Worm (Caenorhabditis elegans): Measurements from ENCODE around the gene Y38A10A.11.
A peak's percentile ranks its signal among the peaks of the same experiment; 100 is the strongest.
"Not testable (repeated sequence)": the region's sequence is repeated elsewhere in the genome, so short reads cannot be mapped to it uniquely, and the experiment has no call there.

Y38A10A.11 gene

DNA sequence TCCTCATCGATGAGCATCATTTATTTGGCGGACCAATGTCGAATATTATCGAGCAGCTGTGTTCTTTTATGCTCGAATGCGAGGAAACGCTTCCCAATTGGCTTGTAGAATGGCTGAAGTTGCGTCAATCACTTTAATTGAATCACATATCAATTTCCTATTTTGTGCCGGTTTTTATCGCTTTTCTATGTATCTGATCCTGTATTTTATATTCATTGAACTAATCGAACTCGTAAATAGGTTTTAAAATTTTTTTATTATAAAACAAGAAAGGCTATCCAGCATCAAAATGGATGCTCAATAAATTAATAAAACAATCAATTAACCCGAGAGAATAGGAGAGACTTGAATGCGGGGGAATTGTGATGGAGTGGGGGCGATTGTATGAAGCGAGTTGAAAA lies 4.6 kb downstream of the Y38A10A.11 start:
- TF ChIP-seq B0310.2 (tag; optimal IDR thresholded peaks at IDR 0.05) (peak; percentile 23), tbx-37 (GFP tag; conservative IDR thresholded peaks at IDR 0.05) (no peak), tra-4 (tag; optimal IDR thresholded peaks at IDR 0.05) (no peak)

DNA sequence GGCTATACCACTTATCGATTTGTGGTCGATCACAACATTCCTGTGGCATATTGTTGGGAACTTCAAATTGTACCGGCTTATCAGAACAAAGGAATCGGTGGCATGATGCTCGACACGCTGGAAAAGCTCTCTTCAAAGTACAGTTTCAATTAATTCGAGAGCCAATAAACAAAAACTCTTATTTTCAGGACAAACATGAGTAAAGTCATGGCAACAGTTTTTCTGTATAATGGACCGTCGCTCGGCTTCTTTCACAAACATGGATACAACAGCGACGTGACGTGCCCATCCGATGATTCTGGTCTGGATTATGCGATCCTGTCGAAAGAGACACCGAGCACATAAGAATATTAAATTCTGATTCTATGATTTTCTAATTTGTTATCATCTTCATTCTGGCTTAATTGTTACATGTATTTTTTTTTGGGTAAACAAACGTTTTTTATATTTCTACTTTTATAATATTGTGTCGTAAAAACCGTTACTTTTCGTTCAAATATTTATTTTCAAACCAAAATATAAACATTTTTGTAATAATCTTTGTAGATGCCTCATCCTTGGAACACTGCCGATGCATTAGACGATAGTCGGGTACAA lies 6.7 kb downstream of the Y38A10A.11 start, which contains the start of gene smut-1:
TSS of gene smut-1 (plus strand) at position 547 of the 597 bp plus-strand sequence.
- TF ChIP-seq ceh-13 (GFP tag; optimal IDR thresholded peaks at IDR 0.05) (no peak), scrt-1 (GFP tag; IDR thresholded peaks at IDR 0.05) (no peak), ets-7 (tag; optimal IDR thresholded peaks at IDR 0.05) (no peak), sea-1 (GFP tag; conservative IDR thresholded peaks at IDR 0.05) (no peak), tbx-11 (GFP tag; IDR thresholded peaks at IDR 0.05) (no peak), B0310.2 (tag; optimal IDR thresholded peaks at IDR 0.05) (no peak), hnd-1 (tag; optimal IDR thresholded peaks at IDR 0.05) (no peak), ama-1 (optimal IDR thresholded peaks at IDR 0.05) (no peak), flt-1 (GFP tag; IDR thresholded peaks at IDR 0.05) (no peak), tra-4 (tag; optimal IDR thresholded peaks at IDR 0.05) (no peak), hmbx-1 (tag; optimal IDR thresholded peaks at IDR 0.05) (no peak), ceh-36 (tag; optimal IDR thresholded peaks at IDR 0.05) (no peak)

DNA sequence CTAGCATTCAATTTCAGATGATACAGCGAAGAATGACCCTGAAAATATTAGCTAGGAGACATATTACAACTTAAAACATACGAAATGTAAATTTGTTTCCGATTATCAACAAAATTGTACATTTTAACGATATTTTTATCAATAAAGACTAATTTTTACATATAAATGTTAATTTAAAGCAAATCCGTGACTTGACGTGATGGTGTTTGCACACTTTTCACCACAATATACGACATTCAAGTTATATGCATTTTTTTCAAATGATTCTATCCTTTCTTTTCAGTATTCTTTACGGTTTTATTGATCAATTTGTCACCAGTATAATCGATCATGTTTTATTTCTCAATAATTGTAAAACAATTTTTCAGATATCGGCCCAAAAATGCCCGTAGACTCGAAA lies 7.5 kb downstream of the Y38A10A.11 start, which contains the start of gene Y38A10A.7:
TSS of gene Y38A10A.7 (plus strand) at position 369 of the 400 bp plus-strand sequence.
- TF ChIP-seq aly-1 (tag; optimal IDR thresholded peaks at IDR 0.05) (no peak), pes-1 (GFP tag; IDR thresholded peaks at IDR 0.05) (no peak), sea-1 (GFP tag; conservative IDR thresholded peaks at IDR 0.05) (no peak), flt-1 (GFP tag; IDR thresholded peaks at IDR 0.05) (no peak), tbx-37 (GFP tag; conservative IDR thresholded peaks at IDR 0.05) (no peak), hnd-1 (tag; optimal IDR thresholded peaks at IDR 0.05) (no peak), F13C5.2 (tag; optimal IDR thresholded peaks at IDR 0.05) (no peak), scrt-1 (GFP tag; IDR thresholded peaks at IDR 0.05) (no peak), ets-7 (tag; optimal IDR thresholded peaks at IDR 0.05) (no peak), B0310.2 (tag; optimal IDR thresholded peaks at IDR 0.05) (no peak), hmbx-1 (tag; optimal IDR thresholded peaks at IDR 0.05) (no peak), ama-1 (optimal IDR thresholded peaks at IDR 0.05) (no peak)

DNA sequence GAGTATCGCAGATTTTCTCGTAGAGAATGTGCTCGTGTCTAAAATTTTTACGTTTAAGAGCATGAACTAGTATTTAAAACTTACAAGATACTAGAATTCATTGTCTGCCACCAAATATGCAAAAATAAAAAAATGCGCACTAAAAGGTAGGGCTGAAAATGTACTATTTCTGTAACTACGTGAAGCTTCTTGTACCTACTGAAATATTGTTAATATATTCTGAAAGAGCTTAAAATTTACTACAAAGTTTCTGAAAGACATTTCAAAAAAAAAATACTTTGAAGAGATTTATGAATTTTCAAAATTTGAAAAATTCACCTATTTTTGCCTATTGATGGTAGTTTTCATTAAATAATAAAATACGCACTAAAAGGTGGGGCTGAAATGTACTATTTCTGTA lies 33.4 kb downstream of the Y38A10A.11 start, which contains the start of gene fbxa-214:
TSS of gene fbxa-214 (minus strand) at position 101 of the 400 bp plus-strand sequence.
- not testable (repeated sequence) for TF ChIP-seq ceh-13 (GFP tag; optimal IDR thresholded peaks at IDR 0.05); ets-7 (tag; optimal IDR thresholded peaks at IDR 0.05); pes-1 (GFP tag; IDR thresholded peaks at IDR 0.05)

DNA sequence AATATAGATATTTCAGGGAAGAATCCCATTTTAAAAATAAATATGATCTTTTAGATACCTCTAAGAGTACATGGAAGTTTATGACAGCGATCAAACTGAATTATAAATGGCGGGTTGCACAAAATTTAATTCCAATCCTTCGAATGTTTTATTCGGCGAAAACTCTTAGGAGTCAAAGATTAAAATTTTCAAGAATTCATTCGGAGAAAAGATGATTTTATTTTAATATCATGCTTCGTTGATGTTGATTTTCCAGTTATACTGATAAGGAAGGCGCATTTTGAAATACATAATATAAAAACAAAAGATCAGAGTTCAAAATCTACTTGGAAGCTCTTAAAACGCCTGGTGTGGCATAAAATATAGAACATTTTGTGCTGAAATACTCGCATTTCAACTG lies 36.2 kb downstream of the Y38A10A.11 start, which contains the start of gene srh-10:
TSS of gene srh-10 (minus strand) at position 29 of the 400 bp plus-strand sequence.
- no peak for TF ChIP-seq sea-1 (GFP tag; conservative IDR thresholded peaks at IDR 0.05)
- TF ChIP-seq hnd-1 (tag; optimal IDR thresholded peaks at IDR 0.05) = no peak
- TF ChIP-seq tbx-11 (GFP tag; IDR thresholded peaks at IDR 0.05) = no peak
- TF ChIP-seq ama-1 (optimal IDR thresholded peaks at IDR 0.05) = no peak

DNA sequence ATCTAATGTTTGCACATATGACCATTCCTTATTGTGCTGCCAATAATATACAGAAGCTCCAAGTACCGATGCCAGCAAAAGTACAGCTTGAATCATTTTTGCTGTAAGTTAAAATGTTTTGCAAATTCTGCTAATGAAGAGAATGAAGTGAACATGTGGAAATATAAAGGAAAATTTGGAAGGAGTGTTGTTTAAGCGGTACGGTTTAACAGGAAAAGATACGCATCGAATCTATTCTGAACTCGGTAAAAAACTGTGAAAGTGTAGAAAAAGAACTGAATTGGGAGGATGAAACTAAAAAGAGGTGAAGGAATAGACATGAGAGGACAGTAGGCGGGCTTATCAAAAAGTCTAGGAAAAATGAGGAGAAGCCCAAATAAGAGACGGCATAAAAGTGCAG lies 40.0 kb downstream of the Y38A10A.11 start, which contains the start of gene Y38A10A.2:
TSS of gene Y38A10A.2 (minus strand) at position 101 of the 400 bp plus-strand sequence.
- no peak for TF ChIP-seq B0310.2 (tag; optimal IDR thresholded peaks at IDR 0.05)
- TF ChIP-seq tbx-11 (GFP tag; IDR thresholded peaks at IDR 0.05) = no peak
- no peak for TF ChIP-seq flt-1 (GFP tag; IDR thresholded peaks at IDR 0.05)
- no peak for TF ChIP-seq ceh-13 (GFP tag; optimal IDR thresholded peaks at IDR 0.05)
- no peak for TF ChIP-seq tbx-37 (GFP tag; conservative IDR thresholded peaks at IDR 0.05)
- no peak for TF ChIP-seq sea-1 (GFP tag; conservative IDR thresholded peaks at IDR 0.05)
- TF ChIP-seq hnd-1 (tag; optimal IDR thresholded peaks at IDR 0.05) = no peak
- TF ChIP-seq pes-1 (GFP tag; IDR thresholded peaks at IDR 0.05) = no peak
- no peak for TF ChIP-seq ama-1 (optimal IDR thresholded peaks at IDR 0.05)
- TF ChIP-seq ets-7 (tag; optimal IDR thresholded peaks at IDR 0.05) = no peak
- TF ChIP-seq ceh-36 (tag; optimal IDR thresholded peaks at IDR 0.05) = no peak
- TF ChIP-seq scrt-1 (GFP tag; IDR thresholded peaks at IDR 0.05) = no peak
- TF ChIP-seq tra-4 (tag; optimal IDR thresholded peaks at IDR 0.05) = no peak
- no peak for TF ChIP-seq hmbx-1 (tag; optimal IDR thresholded peaks at IDR 0.05)
- TF ChIP-seq aly-1 (tag; optimal IDR thresholded peaks at IDR 0.05) = no peak

DNA sequence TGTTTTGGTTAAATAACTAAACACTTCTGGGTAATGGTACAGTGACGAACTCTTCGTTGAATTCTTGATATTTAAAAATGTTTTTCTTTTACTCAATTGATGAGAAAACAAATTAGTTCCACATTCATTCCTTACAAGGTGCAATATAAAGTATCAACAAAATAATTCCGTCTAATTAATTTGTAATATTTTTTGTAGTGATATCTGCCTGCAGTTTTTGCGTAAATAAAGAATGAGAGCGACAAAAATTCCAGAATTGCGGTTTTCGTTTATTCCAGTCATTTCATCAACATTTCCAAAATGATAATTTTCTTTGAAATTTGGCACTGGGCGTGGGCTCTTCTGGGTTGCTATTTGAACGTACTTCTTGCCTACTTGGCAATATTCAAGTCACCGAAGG lies 48.0 kb downstream of the Y38A10A.11 start, which contains the start of gene srd-20:
TSS of gene srd-20 (plus strand) at position 301 of the 400 bp plus-strand sequence.
- no peak for TF ChIP-seq scrt-1 (GFP tag; IDR thresholded peaks at IDR 0.05)
- TF ChIP-seq ets-7 (tag; optimal IDR thresholded peaks at IDR 0.05) = no peak
- no peak for TF ChIP-seq hmbx-1 (tag; optimal IDR thresholded peaks at IDR 0.05)
- TF ChIP-seq F13C5.2 (tag; optimal IDR thresholded peaks at IDR 0.05) = no peak
- TF ChIP-seq sea-1 (GFP tag; conservative IDR thresholded peaks at IDR 0.05) = no peak
- no peak for TF ChIP-seq pes-1 (GFP tag; IDR thresholded peaks at IDR 0.05)
- TF ChIP-seq tra-4 (tag; optimal IDR thresholded peaks at IDR 0.05) = no peak
- no peak for TF ChIP-seq ceh-13 (GFP tag; optimal IDR thresholded peaks at IDR 0.05)
- no peak for TF ChIP-seq flt-1 (GFP tag; IDR thresholded peaks at IDR 0.05)
- TF ChIP-seq B0310.2 (tag; optimal IDR thresholded peaks at IDR 0.05) = no peak
- TF ChIP-seq tbx-37 (GFP tag; conservative IDR thresholded peaks at IDR 0.05) = no peak

DNA sequence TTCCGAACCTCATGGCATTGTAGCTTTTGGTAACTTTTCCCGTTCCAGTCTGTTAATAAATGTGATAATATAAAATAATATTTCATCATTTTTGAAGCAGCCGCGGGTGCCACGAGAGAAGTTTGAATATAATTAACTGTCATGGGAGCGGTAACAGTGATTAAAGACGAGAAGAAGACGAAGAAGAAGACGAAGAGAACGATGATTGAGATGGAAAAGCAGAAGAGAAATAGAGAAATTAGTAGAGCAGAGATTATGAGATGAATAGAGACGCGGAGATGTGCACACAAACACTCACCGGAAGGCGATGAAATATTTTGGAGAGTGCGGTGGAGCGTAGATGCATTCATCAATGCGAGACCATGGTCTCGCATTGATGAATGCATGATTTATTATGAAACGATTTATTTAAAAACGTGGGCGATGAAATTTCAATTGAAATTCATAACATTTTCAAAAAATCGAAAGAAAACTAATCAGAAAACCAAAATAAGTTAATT lies 50.1 kb downstream of the Y38A10A.11 start, which contains the start of gene seip-1:
TSS of gene seip-1 (minus strand) at position 51 of the 500 bp plus-strand sequence.
- TF ChIP-seq F13C5.2 (tag; optimal IDR thresholded peaks at IDR 0.05) (peak; percentile 35), tbx-37 (GFP tag; conservative IDR thresholded peaks at IDR 0.05) (no peak), ama-1 (optimal IDR thresholded peaks at IDR 0.05) (no peak), flt-1 (GFP tag; IDR thresholded peaks at IDR 0.05) (0 out of 2 replicates have a peak, but pooled peaks have one; percentile 20), ets-7 (tag; optimal IDR thresholded peaks at IDR 0.05) (peak; percentile 74)

All from whole organism, early embryonic.